Worm (Caenorhabditis elegans) whole organism, L4 larva: Measurements from ENCODE around the gene sqt-2.

Source experiments
- R02D3.7 ChIP-seq: fragments of 150-350 bp; sonication (generic microtip); optimal IDR thresholded peaks from 3 replicates; lab custom pipeline; 2014; ENCODE audit warnings: missing biosample characterization, missing genetic modification characterization
- T20F7.1 ChIP-seq: fragments of 200-800 bp; sonication (Bioruptor generic); optimal IDR thresholded peaks from 2 replicates; lab custom pipeline; 2018; ENCODE audit warnings: mild to moderate bottlenecking, missing genetic modification characterization, missing compliant biosample characterization
- T26A8.4 ChIP-seq: fragments of 200-800 bp; sonication (Bioruptor generic); IDR thresholded peaks from 2 replicates; pipeline ENCODE4 v1.3.6; 2022; ENCODE audit warnings: missing genetic modification characterization, missing compliant biosample characterization
- ZK546.5 ChIP-seq, 2 experiments: sonication (generic microtip); optimal IDR thresholded peaks; 2 replicates each; lab custom pipeline; 2017; ENCODE audit warnings: missing biosample characterization in 2 of 2, missing genetic modification characterization in 2 of 2
- aly-2 ChIP-seq: sonication (generic microtip); optimal IDR thresholded peaks from 2 replicates; lab custom pipeline; 2018; ENCODE audit warnings: missing biosample characterization, missing genetic modification characterization
- arid-1 ChIP-seq: fragments of 200-800 bp; sonication (Bioruptor generic); conservative IDR thresholded peaks from 2 replicates; pipeline ENCODE4 v1.3.6; 2022; ENCODE audit warnings: missing genetic modification reagents, missing genetic modification characterization, missing compliant biosample characterization
- attf-4 ChIP-seq: sonication (generic microtip); optimal IDR thresholded peaks from 3 replicates; lab custom pipeline; 2017; ENCODE audit warnings: missing biosample characterization, missing genetic modification characterization
- ceh-44 ChIP-seq: fragments of 200-800 bp; sonication (Bioruptor generic); IDR thresholded peaks from 2 replicates; pipeline ENCODE4 v1.3.6; 2022; ENCODE audit warnings: missing genetic modification reagents, missing genetic modification characterization, missing compliant biosample characterization
- ceh-62 ChIP-seq: sonication (generic microtip); optimal IDR thresholded peaks from 2 replicates; lab custom pipeline; 2017; ENCODE audit warnings: missing biosample characterization, missing genetic modification characterization
- ceh-82 ChIP-seq: sonication (generic microtip); optimal IDR thresholded peaks from 2 replicates; lab custom pipeline; 2017; ENCODE audit warnings: missing biosample characterization, missing genetic modification characterization
- cey-2 ChIP-seq: sonication (generic microtip); optimal IDR thresholded peaks from 3 replicates; lab custom pipeline; 2017; ENCODE audit warnings: missing genetic modification characterization, mild to moderate bottlenecking, missing compliant biosample characterization, antibody characterized with exemption, borderline replicate concordance; ENCODE audit not compliant: insufficient read depth
- daf-12 ChIP-seq: fragments of 150-350 bp; optimal IDR thresholded peaks from 2 replicates; lab custom pipeline; 2014; ENCODE audit warnings: missing biosample characterization, missing genetic modification reagents, missing genetic modification characterization
- daf-16 ChIP-seq, 3 experiments: sonication (generic microtip); optimal IDR thresholded peaks; 2 replicates each; lab custom pipeline; 2016 to 2017; ENCODE audit warnings: missing genetic modification characterization in 3 of 3, missing genetic modification reagents in 3 of 3, mild to moderate bottlenecking in 2 of 3, missing compliant biosample characterization in 2 of 3, missing biosample characterization in 1 of 3, moderate library complexity in 1 of 3
- dmd-8 ChIP-seq: fragments of 200-800 bp; sonication (Bioruptor generic); IDR thresholded peaks from 2 replicates; pipeline ENCODE4 v1.3.6; 2022; ENCODE audit warnings: missing genetic modification characterization, missing compliant biosample characterization
- egl-27 ChIP-seq: sonication (generic microtip); optimal IDR thresholded peaks from 3 replicates; lab custom pipeline; 2017; ENCODE audit warnings: missing biosample characterization, missing genetic modification reagents, missing genetic modification characterization
- egl-43 ChIP-seq: fragments of 200-800 bp; sonication (Bioruptor generic); IDR thresholded peaks from 2 replicates; pipeline ENCODE4 v1.3.6; 2022; ENCODE audit warnings: missing genetic modification reagents, missing genetic modification characterization, missing compliant biosample characterization
- fkh-10 ChIP-seq: fragments of 150-350 bp; optimal IDR thresholded peaks from 2 replicates; lab custom pipeline; 2014; ENCODE audit warnings: missing biosample characterization, missing genetic modification reagents, missing genetic modification characterization
- fos-1 ChIP-seq: fragments of 150-350 bp; optimal IDR thresholded peaks from 2 replicates; lab custom pipeline; 2014; ENCODE audit warnings: missing biosample characterization, missing genetic modification characterization
- gei-8 ChIP-seq: fragments of 200-800 bp; sonication (Bioruptor generic); optimal IDR thresholded peaks from 2 replicates; lab custom pipeline; 2018; ENCODE audit warnings: mild to moderate bottlenecking, missing genetic modification characterization, missing compliant biosample characterization
- hif-1 ChIP-seq, 2 experiments: sonication (generic microtip); optimal IDR thresholded peaks; 2 replicates each; lab custom pipeline; 2016 to 2017; ENCODE audit warnings: missing compliant biosample characterization in 2 of 2, missing genetic modification characterization in 2 of 2, missing genetic modification reagents in 2 of 2, missing genotype in 2 of 2, mild to moderate bottlenecking in 1 of 2
- jun-1 ChIP-seq: fragments of 150-350 bp; optimal IDR thresholded peaks from 2 replicates; lab custom pipeline; 2014; ENCODE audit warnings: missing biosample characterization, missing genetic modification reagents, missing genetic modification characterization
- lim-7 ChIP-seq: fragments of 200-800 bp; sonication (Bioruptor generic); IDR thresholded peaks from 2 replicates; pipeline ENCODE4 v1.3.6; 2022; ENCODE audit warnings: missing genetic modification characterization, missing compliant biosample characterization
- lin-13 ChIP-seq: fragments of 150-350 bp; optimal IDR thresholded peaks from 2 replicates; lab custom pipeline; 2014; ENCODE audit warnings: missing biosample characterization, missing genetic modification reagents, missing genetic modification characterization
- lin-38 ChIP-seq: fragments of 200-800 bp; sonication (Bioruptor generic); IDR thresholded peaks from 2 replicates; pipeline ENCODE4 v1.3.6; 2022; ENCODE audit warnings: missing genetic modification reagents, missing genetic modification characterization, missing compliant biosample characterization
- lin-39 ChIP-seq: fragments of 150-350 bp; optimal IDR thresholded peaks from 2 replicates; lab custom pipeline; 2014; ENCODE audit warnings: missing biosample characterization, missing genetic modification reagents, missing genetic modification characterization
- lir-3 ChIP-seq: sonication (generic microtip); optimal IDR thresholded peaks from 2 replicates; lab custom pipeline; 2016; ENCODE audit warnings: mild to moderate bottlenecking, missing genetic modification characterization, missing compliant biosample characterization
- madf-5 ChIP-seq, 2 experiments: fragments of 200-800 bp; sonication (Bioruptor generic); IDR thresholded peaks; 2 replicates each; pipeline ENCODE4 v1.3.6; 2022; ENCODE audit warnings: missing compliant biosample characterization in 2 of 2, missing genetic modification characterization in 2 of 2
- mdl-1 ChIP-seq, 2 experiments: fragments of 150-350 bp in 1 of 2; sonication (generic microtip) in 1 of 2; optimal IDR thresholded peaks; 2 replicates each; lab custom pipeline; 2014 to 2017; ENCODE audit warnings: missing biosample characterization in 2 of 2, missing genetic modification characterization in 2 of 2
- mdt-29 ChIP-seq: fragments of 200-800 bp; sonication (Bioruptor generic); IDR thresholded peaks from 2 replicates; pipeline ENCODE4 v1.3.6; 2022; ENCODE audit warnings: missing genetic modification reagents, missing genetic modification characterization, missing compliant biosample characterization
- mep-1 ChIP-seq: fragments of 150-350 bp; sonication (generic microtip); optimal IDR thresholded peaks from 3 replicates; lab custom pipeline; 2014; ENCODE audit warnings: missing biosample characterization, missing genetic modification characterization
- mxl-2 ChIP-seq: fragments of 200-800 bp; sonication (Bioruptor generic); conservative IDR thresholded peaks from 2 replicates; pipeline ENCODE4 v1.3.6; 2022; ENCODE audit warnings: missing genetic modification reagents, missing genetic modification characterization, missing compliant biosample characterization
- mxl-3 ChIP-seq: fragments of 200-800 bp; sonication (Bioruptor generic); optimal IDR thresholded peaks from 2 replicates; lab custom pipeline; 2018; ENCODE audit warnings: mild to moderate bottlenecking, missing genetic modification characterization, missing compliant biosample characterization
- nhr-10 ChIP-seq: fragments of 150-350 bp; optimal IDR thresholded peaks from 2 replicates; lab custom pipeline; 2014; ENCODE audit warnings: missing biosample characterization, missing genetic modification characterization
- nhr-11 ChIP-seq: fragments of 150-350 bp; optimal IDR thresholded peaks from 2 replicates; lab custom pipeline; 2014; ENCODE audit warnings: missing biosample characterization, missing genetic modification characterization
- nhr-111 ChIP-seq: fragments of 200-800 bp; sonication (Bioruptor generic); optimal IDR thresholded peaks from 2 replicates; lab custom pipeline; 2018; ENCODE audit warnings: mild to moderate bottlenecking, missing genetic modification characterization, missing compliant biosample characterization
- nhr-237 ChIP-seq: sonication (generic microtip); optimal IDR thresholded peaks from 2 replicates; lab custom pipeline; 2017; ENCODE audit warnings: missing biosample characterization, missing genetic modification characterization
- nhr-41 ChIP-seq: fragments of 200-800 bp; sonication (Bioruptor generic); IDR thresholded peaks from 2 replicates; pipeline ENCODE4 v1.3.6; 2022; ENCODE audit warnings: missing genetic modification reagents, missing genetic modification characterization, missing compliant biosample characterization
- nhr-76 ChIP-seq: fragments of 150-350 bp; optimal IDR thresholded peaks from 2 replicates; lab custom pipeline; 2014; ENCODE audit warnings: missing biosample characterization, missing genetic modification characterization
- pha-4 ChIP-seq, 2 experiments: fragments of 150-350 bp in 1 of 2; fragments of 200-800 bp in 1 of 2; sonication (Bioruptor generic) in 1 of 2; IDR thresholded peaks in 1 of 2; optimal IDR thresholded peaks in 1 of 2; 2 replicates each; pipeline versions ENCODE4 v1.3.6 to Lab custom; 2014 to 2022; ENCODE audit warnings: missing genetic modification characterization in 2 of 2, missing genetic modification reagents in 2 of 2, missing biosample characterization in 1 of 2, missing compliant biosample characterization in 1 of 2
- pqm-1 ChIP-seq: sonication (generic microtip); optimal IDR thresholded peaks from 2 replicates; lab custom pipeline; 2017; ENCODE audit warnings: missing biosample characterization, missing genetic modification characterization
- rbr-2 ChIP-seq: sonication (generic microtip); optimal IDR thresholded peaks from 2 replicates; lab custom pipeline; 2016; ENCODE audit warnings: missing genotype, missing genetic modification characterization, missing compliant biosample characterization
- skn-1 ChIP-seq: fragments of 150-350 bp; optimal IDR thresholded peaks from 2 replicates; lab custom pipeline; 2014; ENCODE audit warnings: missing biosample characterization, missing genetic modification characterization
- snpc-1.2 ChIP-seq: fragments of 200-800 bp; sonication (Bioruptor generic); IDR thresholded peaks from 2 replicates; pipeline ENCODE4 v1.3.6; 2022; ENCODE audit warnings: missing genetic modification reagents, missing genetic modification characterization, missing compliant biosample characterization
- spr-3 ChIP-seq: fragments of 200-800 bp; sonication (Bioruptor generic); optimal IDR thresholded peaks from 2 replicates; lab custom pipeline; 2018; ENCODE audit warnings: mild to moderate bottlenecking, missing genetic modification characterization, missing compliant biosample characterization
- tra-1 ChIP-seq: fragments of 200-800 bp; sonication (Bioruptor generic); IDR thresholded peaks from 2 replicates; pipeline ENCODE4 v1.3.6; 2022; ENCODE audit warnings: missing genetic modification reagents, missing genetic modification characterization, missing compliant biosample characterization
- unc-130 ChIP-seq: sonication (generic microtip); optimal IDR thresholded peaks from 2 replicates; lab custom pipeline; 2016; ENCODE audit warnings: missing genetic modification reagents, missing genetic modification characterization, missing compliant biosample characterization
- unc-39 ChIP-seq: sonication (generic microtip); optimal IDR thresholded peaks from 2 replicates; lab custom pipeline; 2017; ENCODE audit warnings: missing biosample characterization, missing genetic modification characterization
- unc-62 ChIP-seq, 3 experiments: fragments of 150-350 bp in 1 of 3; sonication (generic microtip); optimal IDR thresholded peaks in 2 of 3; peaks in 1 of 3; 1 replicate in 1 of 3; 2 replicates in 2 of 3; lab custom pipeline; 2014 to 2017; ENCODE audit warnings: missing biosample characterization in 3 of 3, missing genetic modification characterization in 3 of 3, missing genetic modification reagents in 3 of 3, missing genotype in 1 of 3
- zag-1 ChIP-seq: fragments of 150-350 bp; optimal IDR thresholded peaks from 2 replicates; lab custom pipeline; 2014; ENCODE audit warnings: missing biosample characterization, missing genetic modification characterization
- zfp-3 ChIP-seq: fragments of 200-800 bp; sonication (Bioruptor generic); conservative IDR thresholded peaks from 2 replicates; pipeline ENCODE4 v1.3.6; 2022; ENCODE audit warnings: missing genetic modification reagents, missing genetic modification characterization, missing compliant biosample characterization
- ztf-7 ChIP-seq: fragments of 150-350 bp; optimal IDR thresholded peaks from 2 replicates; lab custom pipeline; 2014; ENCODE audit warnings: missing biosample characterization, missing genetic modification characterization

The sqt-2 gene

DNA sequence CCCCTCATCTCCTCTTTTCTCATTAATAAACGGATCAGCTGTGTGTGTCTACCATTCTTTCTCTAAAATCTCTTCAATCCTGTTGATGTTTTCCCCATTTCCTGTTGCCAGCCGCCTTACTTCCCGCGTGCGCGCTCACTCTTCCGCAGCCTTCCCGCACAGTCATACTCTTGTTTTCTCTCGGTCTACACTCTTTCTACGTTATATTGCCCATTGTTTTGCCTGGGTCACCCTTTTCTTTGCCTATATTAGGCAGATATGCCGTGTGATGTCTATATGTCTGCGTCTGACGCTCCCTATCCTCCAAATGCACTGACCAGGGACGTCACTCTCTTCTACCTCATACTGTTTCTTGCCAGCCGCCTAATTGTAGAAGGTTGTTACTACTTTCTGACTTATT, 43.2 kb downstream of the sqt-2 start (continued):
- no peak for TF ChIP-seq cey-2 (tag; lab: Kevin White, UChicago)
- TF ChIP-seq gei-8 (GFP tag; lab: Kevin White, UChicago): no peak
- no peak for TF ChIP-seq egl-43 (GFP tag; lab: Robert Waterston, UW)
- no peak for TF ChIP-seq ZK546.5 (tag; optimal IDR thresholded peaks at IDR 0.05; lab: Kevin White, UChicago)
- TF ChIP-seq aly-2 (tag; lab: Kevin White, UChicago): no peak
- TF ChIP-seq skn-1 (tag; lab: Kevin White, UChicago): no peak
- TF ChIP-seq lin-39: no peak
- no peak for TF ChIP-seq T20F7.1 (GFP tag; lab: Kevin White, UChicago)
- TF ChIP-seq nhr-11 (tag; lab: Kevin White, UChicago): peak; percentile 2
- no peak for TF ChIP-seq nhr-10 (tag; lab: Kevin White, UChicago)
- no peak for TF ChIP-seq pqm-1
- TF ChIP-seq rbr-2 (tag; lab: Kevin White, UChicago): peak; percentile 28
- no peak for TF ChIP-seq jun-1 (tag; lab: Kevin White, UChicago)
- TF ChIP-seq daf-16 (GFP tag; optimal IDR thresholded peaks at IDR 0.05; lab: Kevin White, UChicago): no peak
- peak; percentile 19 for TF ChIP-seq daf-16 (tag; optimal IDR thresholded peaks at IDR 0.05; lab: Kevin White, UChicago)
- no peak for TF ChIP-seq pha-4 (GFP tag; IDR thresholded peaks at IDR 0.05; lab: Robert Waterston, UW)
- no peak for TF ChIP-seq pha-4 (tag; optimal IDR thresholded peaks at IDR 0.05; lab: Kevin White, UChicago)
- no peak for TF ChIP-seq fkh-10 (GFP tag; lab: Kevin White, UChicago)
- no peak for TF ChIP-seq mxl-2
- TF ChIP-seq unc-130 (GFP tag; lab: Kevin White, UChicago): no peak
- no peak for TF ChIP-seq snpc-1.2
- no peak for TF ChIP-seq daf-12
- TF ChIP-seq lin-38: no peak
- no peak for TF ChIP-seq nhr-76 (tag; lab: Kevin White, UChicago)
- TF ChIP-seq spr-3 (GFP tag; lab: Kevin White, UChicago): no peak
- TF ChIP-seq mep-1 (tag; lab: Kevin White, UChicago): peak; percentile 38
- TF ChIP-seq zfp-3 (GFP tag; lab: Robert Waterston, UW): no peak
- TF ChIP-seq nhr-237: no peak
- peak in 1 of 2 experiments; percentile 57 for TF ChIP-seq unc-62 (GFP tag; optimal IDR thresholded peaks at IDR 0.05 in 1 of 2; lab: Kevin White, UChicago)
- no peak for TF ChIP-seq unc-62 (tag; optimal IDR thresholded peaks at IDR 0.05; lab: Kevin White, UChicago)
- TF ChIP-seq lin-13 (GFP tag; lab: Kevin White, UChicago): no peak
- no peak for TF ChIP-seq ceh-62 (tag; lab: Kevin White, UChicago)
- TF ChIP-seq unc-39: no peak
- TF ChIP-seq arid-1 (GFP tag; lab: Robert Waterston, UW): 0 out of 2 replicates have a peak, but pooled peaks have one; percentile 21
- no peak for TF ChIP-seq nhr-111 (GFP tag; lab: Kevin White, UChicago)
- TF ChIP-seq T26A8.4 (GFP tag; lab: Robert Waterston, UW): no peak; the same call in 1 of the 2 replicates
- peak; percentile 82 for TF ChIP-seq mxl-3 (GFP tag; lab: Kevin White, UChicago)
- TF ChIP-seq nhr-41 (GFP tag; lab: Robert Waterston, UW): no peak
- no peak for TF ChIP-seq lim-7
- no peak for TF ChIP-seq zag-1 (tag; lab: Kevin White, UChicago)
- TF ChIP-seq fos-1 (tag; lab: Kevin White, UChicago): no peak
- TF ChIP-seq R02D3.7 (tag; lab: Kevin White, UChicago): no peak
- no peak for TF ChIP-seq ceh-82 (tag; lab: Kevin White, UChicago)
- no peak for TF ChIP-seq mdt-29 (GFP tag; lab: Robert Waterston, UW)
- no peak for TF ChIP-seq ztf-7
- no peak for TF ChIP-seq dmd-8 (GFP tag; lab: Robert Waterston, UW)
- peak; percentile 27 to 84 for TF ChIP-seq mdl-1 (tag; optimal IDR thresholded peaks at IDR 0.05; lab: Kevin White, UChicago)
- no peak for TF ChIP-seq ceh-44 (GFP tag; lab: Robert Waterston, UW)
- TF ChIP-seq attf-4: no peak
- TF ChIP-seq tra-1 (GFP tag; lab: Robert Waterston, UW): no peak
- TF ChIP-seq egl-27: no peak
- TF ChIP-seq madf-5 (GFP tag; IDR thresholded peaks at IDR 0.05; lab: Robert Waterston, UW): no peak
- TF ChIP-seq hif-1 (tag; optimal IDR thresholded peaks at IDR 0.05; lab: Kevin White, UChicago): no peak
- no peak for TF ChIP-seq lir-3 (tag; lab: Kevin White, UChicago)
